Worm (Caenorhabditis elegans) whole organism, L4/young adult: ENCODE results near the gene sra-13.
"Not testable (repeated sequence)": the region's sequence is repeated elsewhere in the genome, so short reads cannot be mapped to it uniquely, and the experiment has no call there.

Experiments used
- dao-5 ChIP-seq: sonication (generic microtip); optimal IDR thresholded peaks from 2 replicates; lab custom pipeline; 2016; ENCODE audit warnings: missing genotype, missing genetic modification characterization, moderate library complexity, missing compliant biosample characterization
- him-1 ChIP-seq: sonication (generic microtip); optimal IDR thresholded peaks from 2 replicates; lab custom pipeline; 2016; ENCODE audit warnings: missing genotype, missing genetic modification reagents, missing genetic modification characterization, missing compliant biosample characterization

DNA sequence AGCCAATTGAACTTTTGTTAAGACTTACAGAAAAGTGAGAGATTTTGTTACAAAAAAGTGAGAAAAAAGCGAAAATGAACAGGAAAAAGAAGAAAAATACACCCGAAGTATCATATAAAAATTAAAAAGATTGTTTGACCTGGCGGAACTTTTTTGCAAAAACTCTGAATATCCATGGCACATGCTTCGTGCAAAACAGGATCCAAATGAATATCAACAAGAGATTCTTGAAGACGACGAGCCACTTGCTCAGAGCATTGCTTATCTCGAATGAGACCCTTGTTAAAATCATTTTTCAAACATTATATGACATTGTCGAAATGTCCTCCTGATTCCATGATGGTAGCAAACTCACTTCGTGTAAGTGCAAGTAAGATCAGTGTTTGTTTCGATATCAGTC, 12.3 kb downstream of the sra-13 start, which contains the start of gene F14E5.8:
- TF ChIP-seq dao-5; him-1 (tag; lab: Kevin White, UChicago): not testable (repeated sequence)
